Fruit fly (Drosophila melanogaster) whole organism, wandering third instar larva: ENCODE measurements around the gene CG7950.

ENCODE experiments used
- Abd-B ChIP-seq: fragments of >200 bp; optimal IDR thresholded peaks from 2 replicates; lab custom pipeline; 2017; ENCODE audit warnings: missing biosample characterization, missing genetic modification characterization
- Dfd ChIP-seq: fragments of >200 bp; optimal IDR thresholded peaks from 2 replicates; lab custom pipeline; 2017; ENCODE audit warnings: missing biosample characterization, missing genetic modification characterization
- br ChIP-seq: fragments of 200-800 bp; sonication (Bioruptor generic); optimal IDR thresholded peaks from 2 replicates; lab custom pipeline; 2016; ENCODE audit warnings: missing biosample characterization, missing genetic modification characterization
- dmrt93B ChIP-seq: fragments of 200-800 bp; sonication (Bioruptor generic); optimal IDR thresholded peaks from 2 replicates; lab custom pipeline; 2018; ENCODE audit warnings: missing biosample characterization, mild to moderate bottlenecking, missing genetic modification characterization
- fru ChIP-seq: fragments of 200-800 bp; sonication (Bioruptor generic); optimal IDR thresholded peaks from 3 replicates; lab custom pipeline; 2016; ENCODE audit warnings: missing biosample characterization, mild to moderate bottlenecking, missing genetic modification characterization
- h ChIP-seq: fragments of 200-800 bp; sonication (Bioruptor generic); optimal IDR thresholded peaks from 3 replicates; lab custom pipeline; 2016; ENCODE audit warnings: missing biosample characterization, mild to moderate bottlenecking, missing genetic modification characterization
- pan ChIP-seq: fragments of >200 bp; optimal IDR thresholded peaks from 2 replicates; lab custom pipeline; 2017

- no peak for TF ChIP-seq pan (lab: Kevin White, UChicago)
- no peak for TF ChIP-seq dmrt93B (GFP tag; lab: Kevin White, UChicago)
- no peak for TF ChIP-seq Abd-B (GFP tag; lab: Kevin White, UChicago)
- no peak for TF ChIP-seq br (GFP tag; lab: Kevin White, UChicago)
- TF ChIP-seq Dfd (GFP tag; lab: Kevin White, UChicago) = no peak
- TF ChIP-seq h (GFP tag; lab: Kevin White, UChicago) = no peak
- no peak for TF ChIP-seq fru (GFP tag; lab: Kevin White, UChicago)
These were observed 24.4 kb upstream of the CG7950 start for dm6 chr3R:30032281-30032680.
